Fruit fly (Drosophila melanogaster) whole organism, embryonic: ENCODE measurements around the gene CG3505.

Experiments used
- Antp ChIP-seq: fragments of 200-800 bp; sonication (Bioruptor generic); optimal IDR thresholded peaks from 3 replicates; lab custom pipeline; 2016; ENCODE audit warnings: missing biosample characterization, missing genetic modification characterization
- Atf3 ChIP-seq: fragments of 200-800 bp; sonication (Bioruptor generic); optimal IDR thresholded peaks from 3 replicates; lab custom pipeline; 2016; ENCODE audit warnings: missing biosample characterization, missing genetic modification characterization
- CG13287 ChIP-seq: fragments of 200-800 bp; sonication (Bioruptor generic); IDR thresholded peaks from 2 replicates; pipeline ENCODE4 v1.3.6; 2022; ENCODE audit warnings: missing biosample characterization, missing genetic modification characterization; ENCODE audit not compliant: partially characterized antibody
- CG1647 ChIP-seq: fragments of 200-800 bp; sonication (Bioruptor generic); optimal IDR thresholded peaks from 3 replicates; lab custom pipeline; 2016; ENCODE audit warnings: missing biosample characterization, missing genetic modification characterization
- CG17328 ChIP-seq: fragments of 200-800 bp; sonication (Bioruptor generic); IDR thresholded peaks from 2 replicates; pipeline ENCODE4 v1.3.6; 2022; ENCODE audit warnings: missing biosample characterization, missing genetic modification characterization
- CG17385 ChIP-seq: fragments of 200-800 bp; sonication (Bioruptor generic); optimal IDR thresholded peaks from 3 replicates; lab custom pipeline; 2018; ENCODE audit warnings: missing biosample characterization, mild to moderate bottlenecking, missing genetic modification characterization
- CG31441 ChIP-seq: fragments of 200-800 bp; sonication (Bioruptor generic); IDR thresholded peaks from 2 replicates; pipeline ENCODE4 v1.3.6; 2022; ENCODE audit warnings: missing biosample characterization, missing genetic modification characterization
- CG34224 ChIP-seq: fragments of 200-800 bp; sonication (Bioruptor generic); IDR thresholded peaks from 3 replicates; pipeline ENCODE4 v1.3.6; 2022; ENCODE audit warnings: missing biosample characterization, missing genetic modification characterization; ENCODE audit not compliant: partially characterized antibody
- CG34422 ChIP-seq: fragments of 200-800 bp; sonication (Bioruptor generic); IDR thresholded peaks from 3 replicates; pipeline ENCODE4 v1.3.6; 2022; ENCODE audit warnings: missing biosample characterization, missing genetic modification characterization
- CG4360 ChIP-seq: fragments of 200-800 bp; sonication (Bioruptor generic); IDR thresholded peaks from 2 replicates; pipeline ENCODE4 v1.3.6; 2022; ENCODE audit warnings: missing biosample characterization, missing genetic modification characterization
- CG4730 ChIP-seq: fragments of 200-800 bp; sonication (Bioruptor generic); IDR thresholded peaks from 2 replicates; pipeline ENCODE4 v1.3.6; 2022; ENCODE audit warnings: missing biosample characterization, missing genetic modification characterization
- CG7928 ChIP-seq: fragments of 200-800 bp; sonication (Bioruptor generic); optimal IDR thresholded peaks from 2 replicates; lab custom pipeline; 2017; ENCODE audit warnings: missing biosample characterization, mild to moderate bottlenecking, missing genetic modification characterization
- HLH4C ChIP-seq: fragments of 200-800 bp; sonication (Bioruptor generic); IDR thresholded peaks from 3 replicates; pipeline ENCODE4 v1.3.6; 2022; ENCODE audit warnings: missing biosample characterization, missing genetic modification characterization; ENCODE audit not compliant: partially characterized antibody
- Med ChIP-seq: fragments of 200-800 bp; sonication (Bioruptor generic); peaks from one replicate; lab custom pipeline; 2016; ENCODE audit warnings: missing biosample characterization, missing genetic modification characterization, mild to moderate bottlenecking, inconsistent platforms, moderate library complexity
- Mes4 ChIP-seq: fragments of 200-800 bp; sonication (Bioruptor generic); optimal IDR thresholded peaks from 2 replicates; lab custom pipeline; 2016; ENCODE audit warnings: missing biosample characterization, missing genetic modification characterization
- Optix ChIP-seq: fragments of 200-800 bp; sonication (Bioruptor generic); IDR thresholded peaks from 3 replicates; pipeline ENCODE4 v1.3.6; 2022; ENCODE audit warnings: missing biosample characterization, missing genetic modification characterization
- Spps ChIP-seq: fragments of 200-800 bp; sonication (Bioruptor generic); optimal IDR thresholded peaks from 2 replicates; lab custom pipeline; 2018; ENCODE audit warnings: missing biosample characterization, mild to moderate bottlenecking, missing genetic modification characterization
- Trl ChIP-seq, 3 experiments: fragments of >200 bp in 2 of 3; fragments of 200-800 bp in 1 of 3; sonication (Bioruptor generic) in 1 of 3; optimal IDR thresholded peaks; 2 replicates in 1 of 3; 3 replicates in 2 of 3; lab custom pipeline; 2016 to 2017; ENCODE audit warnings: missing biosample characterization in 1 of 3, missing genetic modification characterization in 1 of 3
- Vsx1 ChIP-seq: fragments of 200-800 bp; sonication (Bioruptor generic); optimal IDR thresholded peaks from 2 replicates; lab custom pipeline; 2017; ENCODE audit warnings: missing biosample characterization, mild to moderate bottlenecking, missing genetic modification characterization, missing genetic modification reagents
- abd-A ChIP-seq: fragments of 200-800 bp; sonication (Bioruptor generic); optimal IDR thresholded peaks from 3 replicates; lab custom pipeline; 2019; ENCODE audit warnings: missing biosample characterization, mild to moderate bottlenecking, missing genetic modification characterization, moderate library complexity
- bigmax ChIP-seq: fragments of 200-800 bp; sonication (Bioruptor generic); optimal IDR thresholded peaks from 2 replicates; lab custom pipeline; 2018; ENCODE audit warnings: missing biosample characterization, mild to moderate bottlenecking, missing genetic modification characterization
- bsh ChIP-seq, 2 experiments: fragments of 200-800 bp; sonication (Bioruptor generic); optimal IDR thresholded peaks; 2 replicates each; lab custom pipeline; 2017 to 2018; ENCODE audit warnings: mild to moderate bottlenecking in 2 of 2, missing biosample characterization in 2 of 2, missing genetic modification characterization in 2 of 2, moderate library complexity in 1 of 2
- chinmo ChIP-seq: fragments of 200-800 bp; sonication (Bioruptor generic); IDR thresholded peaks from 4 replicates; pipeline ENCODE4 v1.3.6; 2022; ENCODE audit warnings: missing biosample characterization, missing genetic modification characterization; ENCODE audit not compliant: partially characterized antibody
- chn ChIP-seq: fragments of 200-800 bp; sonication (Bioruptor generic); optimal IDR thresholded peaks from 2 replicates; lab custom pipeline; 2016; ENCODE audit warnings: missing biosample characterization, missing genetic modification characterization
- dysf ChIP-seq: fragments of 200-800 bp; sonication (Bioruptor generic); IDR thresholded peaks from 3 replicates; pipeline ENCODE4 v1.3.6; 2022; ENCODE audit warnings: missing biosample characterization, missing genetic modification characterization
- jigr1 ChIP-seq: fragments of 200-800 bp; sonication (Bioruptor generic); IDR thresholded peaks from 3 replicates; pipeline ENCODE4 v1.3.6; 2022; ENCODE audit warnings: missing biosample characterization, missing genetic modification characterization
- jing ChIP-seq: fragments of 200-800 bp; sonication (Bioruptor generic); optimal IDR thresholded peaks from 2 replicates; lab custom pipeline; 2018; ENCODE audit warnings: missing biosample characterization, mild to moderate bottlenecking, missing genetic modification characterization
- nau ChIP-seq: fragments of 200-800 bp; sonication (Bioruptor generic); optimal IDR thresholded peaks from 3 replicates; lab custom pipeline; 2017; ENCODE audit warnings: missing biosample characterization, mild to moderate bottlenecking, missing genetic modification characterization, missing genetic modification reagents
- nerfin-1 ChIP-seq: fragments of 200-800 bp; sonication (Bioruptor generic); optimal IDR thresholded peaks from 3 replicates; lab custom pipeline; 2019; ENCODE audit warnings: missing biosample characterization, mild to moderate bottlenecking, missing genetic modification characterization, moderate library complexity
- sd ChIP-seq: fragments of 200-800 bp; sonication (Bioruptor generic); optimal IDR thresholded peaks from 3 replicates; lab custom pipeline; 2018; ENCODE audit warnings: missing biosample characterization, mild to moderate bottlenecking, missing genetic modification characterization, moderate library complexity
- seq ChIP-seq: fragments of 200-800 bp; sonication (Bioruptor generic); IDR thresholded peaks from 2 replicates; pipeline ENCODE4 v1.3.6; 2022; ENCODE audit warnings: missing biosample characterization, missing genetic modification characterization
- sna ChIP-seq: fragments of 200-800 bp; sonication (Bioruptor generic); IDR thresholded peaks from 2 replicates; pipeline ENCODE4 v1.3.6; 2022; ENCODE audit warnings: missing biosample characterization, missing genetic modification characterization; ENCODE audit not compliant: partially characterized antibody
- sug ChIP-seq: fragments of 200-800 bp; optimal IDR thresholded peaks from 2 replicates; lab custom pipeline; 2019; ENCODE audit warnings: missing biosample characterization, mild to moderate bottlenecking, missing genetic modification characterization, moderate library complexity
- vvl ChIP-seq: fragments of 200-800 bp; sonication (Bioruptor generic); IDR thresholded peaks from 2 replicates; pipeline ENCODE4 v1.3.6; 2022; ENCODE audit warnings: missing biosample characterization, missing genetic modification characterization
- z ChIP-seq: fragments of 200-800 bp; sonication (Bioruptor generic); IDR thresholded peaks from 3 replicates; pipeline ENCODE4 v1.3.6; 2022; ENCODE audit warnings: missing biosample characterization, missing genetic modification characterization
- zen2 ChIP-seq: fragments of 200-800 bp; sonication (Bioruptor generic); IDR thresholded peaks from 3 replicates; pipeline ENCODE4 v1.3.6; 2022; ENCODE audit warnings: missing biosample characterization, missing genetic modification characterization; ENCODE audit not compliant: partially characterized antibody

CG3505 gene

dm6 chr3R:14625215-14626156, 31.8 kb upstream of the CG3505 start, which contains the start of the genes put and His4r (continued):
- TF ChIP-seq Mes4 (GFP tag; lab: Kevin White, UChicago): no peak
- TF ChIP-seq bsh (GFP tag; optimal IDR thresholded peaks at IDR 0.05; lab: Kevin White, UChicago): peak in 1 of 2 experiments; percentile 11
- TF ChIP-seq Atf3: no peak
- no peak for TF ChIP-seq abd-A (tag; lab: Kevin White, UChicago)
- TF ChIP-seq CG7928: peak; percentile 87
- peak; percentile 48; the same call in 1 of the 4 replicates for TF ChIP-seq chinmo (GFP tag; lab: Robert Waterston, UW)
- peak; percentile 27; the same call in 1 of the 3 replicates for TF ChIP-seq CG34224 (GFP tag; lab: Robert Waterston, UW)
- no peak for TF ChIP-seq z (GFP tag; lab: Robert Waterston, UW)
- peak; percentile 35 for TF ChIP-seq bigmax (GFP tag; lab: Kevin White, UChicago)
- TF ChIP-seq Spps (tag; lab: Kevin White, UChicago): no peak
- peak; percentile 3 for TF ChIP-seq sug (tag; lab: Kevin White, UChicago)

- TF ChIP-seq CG4360 (peak; percentile 49), z (GFP tag; lab: Robert Waterston, UW) (0 out of 3 replicates have a peak, but pooled peaks have one; percentile 21), nau (GFP tag; lab: Kevin White, UChicago) (no peak)
- TF ChIP-seq, all 482 proteins: peak for 2
These were observed 30.5 kb upstream of the CG3505 start for dm6 chr3R:14626781-14627180.

- TF ChIP-seq CG4730 (GFP tag; lab: Robert Waterston, UW) (no peak), vvl (GFP tag; lab: Robert Waterston, UW) (peak; percentile 24; the same call in 1 of the 2 replicates), jing (GFP tag; lab: Kevin White, UChicago) (no peak), CG17385 (no peak), CG13287 (GFP tag; lab: Robert Waterston, UW) (0 out of 2 replicates have a peak, but pooled peaks have one; percentile 29), dysf (GFP tag; lab: Robert Waterston, UW) (0 out of 3 replicates have a peak, but pooled peaks have one; percentile 5), zen2 (GFP tag; lab: Robert Waterston, UW) (0 out of 3 replicates have a peak, but pooled peaks have one; percentile 36), chn (GFP tag; lab: Kevin White, UChicago) (peak; percentile 1), Trl (optimal IDR thresholded peaks at IDR 0.05; lab: Kevin White, UChicago) (peak; percentile 26 to 27), Trl (GFP tag; optimal IDR thresholded peaks at IDR 0.05; lab: Kevin White, UChicago) (no peak), HLH4C (GFP tag; lab: Robert Waterston, UW) (no peak), jigr1 (GFP tag; lab: Robert Waterston, UW) (no peak), Med (GFP tag; lab: Kevin White, UChicago) (peak; percentile 56), nerfin-1 (tag; lab: Kevin White, UChicago) (peak; percentile 40), Optix (no peak), Vsx1 (peak; percentile 74), CG1647 (GFP tag; lab: Kevin White, UChicago) (no peak), seq (no peak), sna (GFP tag; lab: Robert Waterston, UW) (0 out of 2 replicates have a peak, but pooled peaks have one; percentile 21), CG17328 (GFP tag; lab: Robert Waterston, UW) (0 out of 2 replicates have a peak, but pooled peaks have one; percentile 10), CG34422 (GFP tag; lab: Robert Waterston, UW) (0 out of 3 replicates have a peak, but pooled peaks have one; percentile 43), CG31441 (GFP tag; lab: Robert Waterston, UW) (no peak), chinmo (GFP tag; lab: Robert Waterston, UW) (peak; percentile 77; the same call in 1 of the 4 replicates), Antp (GFP tag; lab: Kevin White, UChicago) (no peak), sd (tag; lab: Kevin White, UChicago) (peak; percentile 86)
These were observed 27.1 kb upstream of the CG3505 start, which contains the start of gene Cad88C for dm6 chr3R:14630119-14630623. Gene Cad88C (plus strand): TSS chr3R:14630478.
